Worm (Caenorhabditis elegans) whole organism, late embryonic: ENCODE data around the gene cyp-44A1.

Experiments used
- K09A11.1 ChIP-seq: sonication (generic microtip); optimal IDR thresholded peaks from 2 replicates; lab custom pipeline; 2017; ENCODE audit warnings: antibody characterized with exemption, mild to moderate bottlenecking, missing genetic modification characterization, missing compliant biosample characterization; ENCODE audit not compliant: insufficient read depth
- Y22D7AL.16 ChIP-seq: sonication (generic microtip); optimal IDR thresholded peaks from 2 replicates; lab custom pipeline; 2016; ENCODE audit warnings: missing genetic modification characterization, missing compliant biosample characterization
- ama-1 ChIP-seq: fragments of 150-350 bp; optimal IDR thresholded peaks from 2 replicates; lab custom pipeline; 2014
- ceh-14 ChIP-seq: sonication (generic microtip); optimal IDR thresholded peaks from 2 replicates; lab custom pipeline; 2016; ENCODE audit warnings: missing genotype, missing genetic modification characterization, missing compliant biosample characterization
- ceh-19 ChIP-seq: fragments of 200-800 bp; sonication (Bioruptor generic); optimal IDR thresholded peaks from 2 replicates; lab custom pipeline; 2018; ENCODE audit warnings: mild to moderate bottlenecking, missing genetic modification characterization, missing compliant biosample characterization
- ceh-2 ChIP-seq: sonication (generic microtip); optimal IDR thresholded peaks from 2 replicates; lab custom pipeline; 2016; ENCODE audit warnings: missing genotype, missing genetic modification characterization, missing compliant biosample characterization
- ceh-24 ChIP-seq: sonication (generic microtip); optimal IDR thresholded peaks from 2 replicates; lab custom pipeline; 2016; ENCODE audit warnings: mild to moderate bottlenecking, missing genetic modification characterization, missing compliant biosample characterization
- ceh-31 ChIP-seq: sonication (generic microtip); optimal IDR thresholded peaks from 2 replicates; lab custom pipeline; 2016; ENCODE audit warnings: missing genetic modification characterization, missing compliant biosample characterization
- ceh-34 ChIP-seq: sonication (generic microtip); optimal IDR thresholded peaks from 2 replicates; lab custom pipeline; 2016; ENCODE audit warnings: mild to moderate bottlenecking, missing genetic modification characterization, missing compliant biosample characterization
- ceh-45 ChIP-seq: fragments of 200-800 bp; sonication (Bioruptor generic); IDR thresholded peaks from 2 replicates; pipeline ENCODE4 v1.3.6; 2022; ENCODE audit warnings: missing genetic modification reagents, missing genetic modification characterization, missing compliant biosample characterization
- ceh-48 ChIP-seq: sonication (generic microtip); optimal IDR thresholded peaks from 2 replicates; lab custom pipeline; 2016; ENCODE audit warnings: missing genetic modification characterization, inconsistent platforms, missing compliant biosample characterization
- ceh-6 ChIP-seq: fragments of 200-800 bp; sonication (Bioruptor generic); optimal IDR thresholded peaks from 2 replicates; lab custom pipeline; 2018; ENCODE audit warnings: mild to moderate bottlenecking, missing genetic modification characterization, missing compliant biosample characterization
- che-1 ChIP-seq: sonication (generic microtip); optimal IDR thresholded peaks from 2 replicates; lab custom pipeline; 2016; ENCODE audit warnings: mild to moderate bottlenecking, missing genetic modification characterization, missing compliant biosample characterization
- dmd-4 ChIP-seq: sonication (generic microtip); optimal IDR thresholded peaks from 2 replicates; lab custom pipeline; 2016; ENCODE audit warnings: borderline replicate concordance, missing genetic modification characterization, missing compliant biosample characterization
- dve-1 ChIP-seq: sonication (generic microtip); optimal IDR thresholded peaks from 2 replicates; lab custom pipeline; 2017; ENCODE audit warnings: antibody characterized with exemption, mild to moderate bottlenecking, missing genetic modification characterization, missing compliant biosample characterization
- elt-4 ChIP-seq: sonication (generic microtip); optimal IDR thresholded peaks from 2 replicates; lab custom pipeline; 2016; ENCODE audit warnings: missing genetic modification characterization, missing compliant biosample characterization
- fax-1 ChIP-seq: sonication (generic microtip); optimal IDR thresholded peaks from 2 replicates; lab custom pipeline; 2016; ENCODE audit warnings: missing genotype, missing genetic modification characterization, missing compliant biosample characterization
- fkh-10 ChIP-seq: fragments of 150-350 bp; optimal IDR thresholded peaks from 2 replicates; lab custom pipeline; 2014; ENCODE audit warnings: missing biosample characterization, missing genetic modification reagents, missing genetic modification characterization
- gmeb-2 ChIP-seq: sonication (generic microtip); optimal IDR thresholded peaks from 2 replicates; lab custom pipeline; 2016; ENCODE audit warnings: missing genetic modification characterization, inconsistent platforms, missing compliant biosample characterization
- hlh-13 ChIP-seq: fragments of 200-800 bp; sonication (Bioruptor generic); optimal IDR thresholded peaks from 2 replicates; lab custom pipeline; 2018; ENCODE audit warnings: mild to moderate bottlenecking, missing genetic modification characterization, missing compliant biosample characterization
- hlh-15 ChIP-seq: sonication (generic microtip); optimal IDR thresholded peaks from 2 replicates; lab custom pipeline; 2016; ENCODE audit warnings: missing genetic modification characterization, missing compliant biosample characterization
- hlh-30 ChIP-seq: sonication (generic microtip); optimal IDR thresholded peaks from 2 replicates; lab custom pipeline; 2017; ENCODE audit warnings: antibody characterized with exemption, missing genetic modification characterization, missing compliant biosample characterization; ENCODE audit not compliant: insufficient read depth
- hlh-8 ChIP-seq: sonication (generic microtip); optimal IDR thresholded peaks from 2 replicates; lab custom pipeline; 2016; ENCODE audit warnings: missing genotype, missing genetic modification characterization, missing compliant biosample characterization
- lim-6 ChIP-seq: sonication (generic microtip); optimal IDR thresholded peaks from 2 replicates; lab custom pipeline; 2016; ENCODE audit warnings: missing genetic modification characterization, missing compliant biosample characterization
- madf-2 ChIP-seq: sonication (generic microtip); optimal IDR thresholded peaks from 2 replicates; lab custom pipeline; 2017; ENCODE audit warnings: missing genetic modification characterization, missing compliant biosample characterization
- odd-2 ChIP-seq: sonication (generic microtip); optimal IDR thresholded peaks from 2 replicates; lab custom pipeline; 2017; ENCODE audit warnings: antibody characterized with exemption, mild to moderate bottlenecking, missing genetic modification characterization, missing compliant biosample characterization
- pag-3 ChIP-seq: sonication (generic microtip); optimal IDR thresholded peaks from 2 replicates; lab custom pipeline; 2016; ENCODE audit warnings: missing compliant biosample characterization, missing genetic modification characterization, borderline replicate concordance
- pax-1 ChIP-seq: fragments of 150-350 bp; optimal IDR thresholded peaks from 2 replicates; lab custom pipeline; 2014; ENCODE audit warnings: missing biosample characterization, missing genetic modification characterization
- pha-2 ChIP-seq: sonication (generic microtip); optimal IDR thresholded peaks from 2 replicates; lab custom pipeline; 2017; ENCODE audit warnings: mild to moderate bottlenecking, missing genetic modification characterization, missing compliant biosample characterization
- pqm-1 ChIP-seq: sonication (generic microtip); optimal IDR thresholded peaks from 2 replicates; lab custom pipeline; 2016; ENCODE audit warnings: missing genetic modification characterization, missing compliant biosample characterization
- ref-2 ChIP-seq: sonication (generic microtip); optimal IDR thresholded peaks from 2 replicates; lab custom pipeline; 2016; ENCODE audit warnings: missing genetic modification characterization, missing compliant biosample characterization
- sdc-2 ChIP-seq: sonication (generic microtip); optimal IDR thresholded peaks from 2 replicates; lab custom pipeline; 2016; ENCODE audit warnings: missing genotype, missing genetic modification characterization, missing compliant biosample characterization
- sox-2 ChIP-seq: fragments of 200-800 bp; sonication (Bioruptor generic); IDR thresholded peaks from 2 replicates; pipeline ENCODE4 v1.3.6; 2022; ENCODE audit warnings: missing genetic modification reagents, missing genetic modification characterization, missing compliant biosample characterization
- sox-4 ChIP-seq: sonication (generic microtip); optimal IDR thresholded peaks from 2 replicates; lab custom pipeline; 2017; ENCODE audit warnings: mild to moderate bottlenecking, missing genetic modification characterization, inconsistent platforms, missing compliant biosample characterization
- syd-9 ChIP-seq: sonication (generic microtip); optimal IDR thresholded peaks from 2 replicates; lab custom pipeline; 2016; ENCODE audit warnings: mild to moderate bottlenecking, missing genetic modification characterization, moderate library complexity, missing compliant biosample characterization
- tbx-2 ChIP-seq: sonication (generic microtip); optimal IDR thresholded peaks from 2 replicates; lab custom pipeline; 2016; ENCODE audit warnings: missing genetic modification characterization, missing compliant biosample characterization
- tbx-7 ChIP-seq: sonication (generic microtip); optimal IDR thresholded peaks from 2 replicates; lab custom pipeline; 2016; ENCODE audit warnings: missing genotype, missing genetic modification characterization, missing compliant biosample characterization
- ttx-3 ChIP-seq: sonication (generic microtip); optimal IDR thresholded peaks from 2 replicates; lab custom pipeline; 2016; ENCODE audit warnings: missing genetic modification reagents, missing genetic modification characterization, missing compliant biosample characterization
- unc-3 ChIP-seq, 2 experiments: fragments of 200-800 bp in 1 of 2; sonication (Bioruptor generic) in 1 of 2; sonication (generic microtip) in 1 of 2; conservative IDR thresholded peaks in 1 of 2; optimal IDR thresholded peaks in 1 of 2; 2 replicates each; pipeline versions ENCODE4 v1.3.6 to Lab custom; 2016 to 2022; ENCODE audit warnings: missing compliant biosample characterization in 2 of 2, missing genetic modification characterization in 2 of 2, missing genetic modification reagents in 1 of 2
- unc-42 ChIP-seq: sonication (generic microtip); optimal IDR thresholded peaks from 2 replicates; lab custom pipeline; 2016; ENCODE audit warnings: missing genotype, missing genetic modification characterization, missing compliant biosample characterization
- unc-55 ChIP-seq: sonication (generic microtip); optimal IDR thresholded peaks from 2 replicates; lab custom pipeline; 2017; ENCODE audit warnings: missing biosample characterization, missing genetic modification reagents, missing genetic modification characterization
- ztf-16 ChIP-seq: sonication (generic microtip); optimal IDR thresholded peaks from 2 replicates; lab custom pipeline; 2017; ENCODE audit warnings: missing genetic modification characterization, missing compliant biosample characterization

The cyp-44A1 gene

DNA sequence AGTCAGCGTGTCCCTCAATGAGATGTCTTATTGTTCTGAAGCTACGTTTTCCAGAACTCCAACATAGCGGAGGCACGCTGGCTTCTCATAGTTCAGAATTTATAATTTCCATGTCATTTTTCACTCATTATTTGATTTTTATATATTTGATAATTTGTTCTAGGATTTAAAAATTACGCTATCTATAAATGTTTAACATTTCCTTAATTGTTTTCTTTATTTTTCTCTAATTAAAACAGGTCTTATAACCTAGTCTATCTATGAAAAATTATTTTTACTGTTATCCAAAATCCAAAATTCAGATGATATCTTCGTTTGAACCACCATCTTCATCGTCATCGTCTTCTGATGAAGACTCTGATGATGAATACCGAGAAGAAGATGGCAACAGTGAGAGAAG, 25.5 kb upstream of the cyp-44A1 start, which contains the start of gene F56D1.1:
TSS of gene F56D1.1 (plus strand) at position 301 of the 400 bp plus-strand sequence.
- TF ChIP-seq hlh-30 (tag; lab: Kevin White, UChicago) (no peak), sdc-2 (tag; lab: Kevin White, UChicago) (no peak), pax-1 (tag; lab: Kevin White, UChicago) (no peak), lim-6 (tag; lab: Kevin White, UChicago) (no peak), gmeb-2 (no peak), ceh-24 (no peak), ama-1 (no peak), hlh-8 (tag; lab: Kevin White, UChicago) (no peak), dve-1 (tag; lab: Kevin White, UChicago) (no peak), ceh-48 (tag; lab: Kevin White, UChicago) (no peak), ceh-14 (no peak), unc-42 (tag; lab: Kevin White, UChicago) (no peak), sox-2 (GFP tag; lab: Robert Waterston, UW) (no peak), ceh-6 (GFP tag; lab: Kevin White, UChicago) (no peak), fkh-10 (GFP tag; lab: Kevin White, UChicago) (no peak), hlh-13 (GFP tag; lab: Kevin White, UChicago) (no peak), pag-3 (no peak), ceh-2 (no peak), fax-1 (tag; lab: Kevin White, UChicago) (no peak)

DNA sequence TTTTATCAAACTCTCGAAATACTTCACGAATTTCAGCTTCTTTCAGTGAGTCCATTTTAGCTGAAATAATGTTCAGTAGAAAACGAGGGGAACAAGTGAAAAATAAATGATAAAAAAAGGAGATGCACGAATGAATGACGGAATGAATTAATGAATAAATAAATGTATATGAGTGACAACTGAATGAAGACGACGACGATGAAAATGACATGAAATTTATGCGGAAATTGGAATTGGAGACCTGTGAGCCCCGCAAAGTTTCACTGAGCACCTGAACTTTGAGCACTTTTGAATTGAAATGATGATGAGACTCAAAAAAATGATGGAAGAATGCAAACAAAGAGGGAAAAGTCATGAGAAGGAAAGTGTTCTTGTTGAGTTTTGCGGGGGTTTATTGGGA, 21.9 kb upstream of the cyp-44A1 start, which contains the start of gene cal-8:
TSS of gene cal-8 (minus strand) at position 60 of the 400 bp plus-strand sequence.
- TF ChIP-seq sdc-2 (tag; lab: Kevin White, UChicago) (no peak), ceh-14 (no peak), hlh-30 (tag; lab: Kevin White, UChicago) (no peak), odd-2 (no peak), hlh-13 (GFP tag; lab: Kevin White, UChicago) (no peak), ceh-2 (no peak), hlh-15 (tag; lab: Kevin White, UChicago) (no peak), Y22D7AL.16 (no peak), pqm-1 (tag; lab: Kevin White, UChicago) (no peak), ttx-3 (tag; lab: Kevin White, UChicago) (no peak), ceh-34 (tag; lab: Kevin White, UChicago) (no peak), ceh-19 (GFP tag; lab: Kevin White, UChicago) (no peak), elt-4 (tag; lab: Kevin White, UChicago) (no peak), fax-1 (tag; lab: Kevin White, UChicago) (no peak), madf-2 (no peak)

DNA sequence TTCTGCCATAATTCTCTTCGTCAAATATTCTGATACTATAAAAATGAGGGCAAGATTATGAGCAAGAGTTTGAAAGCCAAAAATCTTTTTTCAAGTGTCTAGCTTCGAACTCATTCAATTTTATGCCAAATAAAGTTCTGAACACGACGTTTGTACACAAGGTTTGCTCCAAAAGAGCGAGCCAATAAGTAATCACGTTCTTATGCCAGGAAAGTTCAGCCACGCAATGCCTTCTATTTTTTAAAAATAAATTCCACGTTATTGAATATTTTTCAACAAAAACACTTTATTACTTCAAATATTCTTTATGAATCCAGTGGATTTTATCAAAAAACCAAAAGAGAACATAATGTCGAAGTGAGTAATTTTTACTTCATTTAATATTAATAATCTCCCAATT, 16.0 kb upstream of the cyp-44A1 start, which contains the start of gene nep-5:
TSS of gene nep-5 (plus strand) at position 301 of the 400 bp plus-strand sequence.
- no peak for TF ChIP-seq pha-2 (tag; lab: Kevin White, UChicago)
- TF ChIP-seq ttx-3 (tag; lab: Kevin White, UChicago): no peak
- no peak for TF ChIP-seq dmd-4 (tag; lab: Kevin White, UChicago)
- TF ChIP-seq unc-42 (tag; lab: Kevin White, UChicago): no peak
- TF ChIP-seq tbx-2: no peak
- TF ChIP-seq K09A11.1: no peak

DNA sequence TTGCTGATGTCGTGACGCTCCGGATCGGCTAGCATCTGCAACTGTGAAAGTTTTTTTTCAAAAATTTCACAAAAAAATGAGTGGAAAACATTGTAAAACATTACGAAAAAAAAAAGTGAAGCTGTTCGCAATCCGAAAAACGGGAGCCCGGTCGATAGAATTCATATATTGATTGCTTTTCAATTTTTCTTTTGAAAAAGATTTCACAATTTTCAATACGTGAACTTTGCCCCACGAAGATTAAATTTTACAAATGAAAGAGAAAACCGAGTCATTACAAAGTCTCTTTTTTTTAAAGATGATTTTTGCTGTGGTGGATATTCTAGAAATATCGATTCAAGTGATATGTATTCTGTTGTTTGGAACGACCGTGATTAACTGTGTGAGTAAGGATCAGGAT, 9.4 kb upstream of the cyp-44A1 start, which contains the start of gene F12A10.6:
TSS of gene F12A10.6 (minus strand) at position 101 of the 400 bp plus-strand sequence.
- TF ChIP-seq ceh-6 (GFP tag; lab: Kevin White, UChicago) (no peak), ref-2 (tag; lab: Kevin White, UChicago) (no peak), unc-55 (GFP tag; lab: Kevin White, UChicago) (no peak), sox-4 (tag; lab: Kevin White, UChicago) (no peak), elt-4 (tag; lab: Kevin White, UChicago) (no peak), unc-3 (GFP tag; conservative IDR thresholded peaks at IDR 0.05; lab: Robert Waterston, UW) (no peak), unc-3 (tag; optimal IDR thresholded peaks at IDR 0.05; lab: Kevin White, UChicago) (no peak), pha-2 (tag; lab: Kevin White, UChicago) (no peak), fax-1 (tag; lab: Kevin White, UChicago) (no peak), gmeb-2 (no peak), syd-9 (tag; lab: Kevin White, UChicago) (no peak), ceh-31 (tag; lab: Kevin White, UChicago) (no peak), Y22D7AL.16 (no peak), ceh-45 (no peak), tbx-7 (tag; lab: Kevin White, UChicago) (no peak), ceh-48 (tag; lab: Kevin White, UChicago) (no peak), pqm-1 (tag; lab: Kevin White, UChicago) (no peak), hlh-8 (tag; lab: Kevin White, UChicago) (no peak), ztf-16 (tag; lab: Kevin White, UChicago) (no peak), che-1 (tag; lab: Kevin White, UChicago) (no peak)
